Worm (Caenorhabditis elegans) whole organism, mixed stage, embryonic: ENCODE measurements around the gene fog-2.

Source experiments
- M03D4.4 ChIP-seq: sonication (generic microtip); optimal IDR thresholded peaks from 2 replicates; lab custom pipeline; 2017; ENCODE audit warnings: mild to moderate bottlenecking, missing genetic modification characterization, missing compliant biosample characterization
- ceh-39 ChIP-seq: fragments of 150-350 bp; optimal IDR thresholded peaks from 2 replicates; lab custom pipeline; 2014; ENCODE audit warnings: missing biosample characterization, missing genetic modification characterization
- ceh-43 ChIP-seq: fragments of 200-800 bp; sonication (Bioruptor generic); optimal IDR thresholded peaks from 2 replicates; lab custom pipeline; 2018; ENCODE audit warnings: mild to moderate bottlenecking, missing genetic modification characterization, moderate library complexity, missing compliant biosample characterization
- ceh-83 ChIP-seq: fragments of 200-800 bp; sonication (Bioruptor generic); optimal IDR thresholded peaks from 2 replicates; lab custom pipeline; 2018; ENCODE audit warnings: mild to moderate bottlenecking, missing genetic modification characterization, missing compliant biosample characterization
- ces-1 ChIP-seq: fragments of 150-350 bp; optimal IDR thresholded peaks from 2 replicates; lab custom pipeline; 2014; ENCODE audit warnings: missing biosample characterization, missing genetic modification reagents, missing genetic modification characterization
- cnd-1 ChIP-seq: fragments of 200-800 bp; sonication (Bioruptor generic); optimal IDR thresholded peaks from 2 replicates; lab custom pipeline; 2018; ENCODE audit warnings: mild to moderate bottlenecking, missing genetic modification characterization, missing compliant biosample characterization
- elt-1 ChIP-seq: sonication (generic microtip); optimal IDR thresholded peaks from 2 replicates; lab custom pipeline; 2017; ENCODE audit warnings: missing genetic modification characterization, mild to moderate bottlenecking, missing compliant biosample characterization, antibody characterized with exemption, moderate library complexity, borderline replicate concordance; ENCODE audit not compliant: insufficient read depth
- elt-3 ChIP-seq: fragments of 150-350 bp; optimal IDR thresholded peaks from 2 replicates; lab custom pipeline; 2014; ENCODE audit warnings: missing biosample characterization, missing genetic modification characterization
- flh-1 ChIP-seq: fragments of 200-800 bp; sonication (Bioruptor generic); optimal IDR thresholded peaks from 2 replicates; lab custom pipeline; 2018; ENCODE audit warnings: mild to moderate bottlenecking, missing genetic modification characterization, moderate library complexity, missing compliant biosample characterization
- ham-2 ChIP-seq: fragments of 200-800 bp; sonication (Bioruptor generic); optimal IDR thresholded peaks from 2 replicates; lab custom pipeline; 2018; ENCODE audit warnings: mild to moderate bottlenecking, missing genetic modification characterization, missing compliant biosample characterization
- hlh-1 ChIP-seq: fragments of 150-350 bp; optimal IDR thresholded peaks from 2 replicates; lab custom pipeline; 2014; ENCODE audit warnings: missing biosample characterization, missing genetic modification reagents, missing genetic modification characterization
- lin-13 ChIP-seq: fragments of 150-350 bp; optimal IDR thresholded peaks from 2 replicates; lab custom pipeline; 2014; ENCODE audit warnings: missing biosample characterization, missing genetic modification characterization
- lin-32 ChIP-seq: fragments of 200-800 bp; sonication (Bioruptor generic); optimal IDR thresholded peaks from 2 replicates; lab custom pipeline; 2018; ENCODE audit warnings: mild to moderate bottlenecking, missing genetic modification characterization, missing compliant biosample characterization
- lsy-2 ChIP-seq: fragments of 150-350 bp; optimal IDR thresholded peaks from 2 replicates; lab custom pipeline; 2014; ENCODE audit warnings: missing biosample characterization, missing genetic modification characterization
- mab-5 ChIP-seq: fragments of 150-350 bp; optimal IDR thresholded peaks from 2 replicates; lab custom pipeline; 2014; ENCODE audit warnings: missing biosample characterization, missing genetic modification characterization
- mep-1 ChIP-seq: fragments of 150-350 bp; optimal IDR thresholded peaks from 2 replicates; lab custom pipeline; 2017; ENCODE audit warnings: missing biosample characterization, missing genetic modification reagents, missing genetic modification characterization, inconsistent platforms
- mls-2 ChIP-seq: sonication (generic microtip); optimal IDR thresholded peaks from 2 replicates; lab custom pipeline; 2016; ENCODE audit warnings: mild to moderate bottlenecking, missing genetic modification characterization, moderate library complexity, missing compliant biosample characterization
- nhr-2 ChIP-seq: fragments of 150-350 bp; optimal IDR thresholded peaks from 2 replicates; lab custom pipeline; 2014; ENCODE audit warnings: missing biosample characterization, missing genetic modification characterization
- nhr-237 ChIP-seq: fragments of 150-350 bp; optimal IDR thresholded peaks from 2 replicates; lab custom pipeline; 2014; ENCODE audit warnings: missing biosample characterization, missing genetic modification characterization
- nhr-28 ChIP-seq: fragments of 150-350 bp; optimal IDR thresholded peaks from 2 replicates; lab custom pipeline; 2014; ENCODE audit warnings: missing biosample characterization, missing genetic modification characterization
- nhr-76 ChIP-seq: sonication (generic microtip); optimal IDR thresholded peaks from 2 replicates; lab custom pipeline; 2017; ENCODE audit warnings: missing biosample characterization, missing genetic modification characterization
- pha-4 ChIP-seq: fragments of 150-350 bp; optimal IDR thresholded peaks from 2 replicates; lab custom pipeline; 2018; ENCODE audit warnings: missing biosample characterization, missing genetic modification reagents, missing genetic modification characterization
- sem-2 ChIP-seq: fragments of 200-800 bp; sonication (Bioruptor generic); optimal IDR thresholded peaks from 2 replicates; lab custom pipeline; 2018; ENCODE audit warnings: mild to moderate bottlenecking, missing genetic modification characterization, missing compliant biosample characterization
- snpc-4 ChIP-seq: fragments of 150-350 bp; optimal IDR thresholded peaks from 2 replicates; lab custom pipeline; 2014; ENCODE audit warnings: missing biosample characterization, missing genetic modification characterization
- unc-120 ChIP-seq: sonication (generic microtip); optimal IDR thresholded peaks from 2 replicates; lab custom pipeline; 2017; ENCODE audit warnings: missing genetic modification characterization, missing compliant biosample characterization; ENCODE audit not compliant: poor library complexity, severe bottlenecking
- unc-62 ChIP-seq: fragments of 150-350 bp; optimal IDR thresholded peaks from 2 replicates; lab custom pipeline; 2014; ENCODE audit warnings: missing biosample characterization, missing genetic modification reagents, missing genetic modification characterization
- ztf-11 ChIP-seq: fragments of 150-350 bp; optimal IDR thresholded peaks from 2 replicates; lab custom pipeline; 2014; ENCODE audit warnings: missing biosample characterization, missing genetic modification characterization

fog-2 gene

ce11 chrV:20213097-20213496 lies 14.0 kb downstream of the fog-2 start:
- TF ChIP-seq elt-3 (tag; lab: Kevin White, UChicago): no peak
- TF ChIP-seq lin-13 (tag; lab: Kevin White, UChicago): no peak

DNA sequence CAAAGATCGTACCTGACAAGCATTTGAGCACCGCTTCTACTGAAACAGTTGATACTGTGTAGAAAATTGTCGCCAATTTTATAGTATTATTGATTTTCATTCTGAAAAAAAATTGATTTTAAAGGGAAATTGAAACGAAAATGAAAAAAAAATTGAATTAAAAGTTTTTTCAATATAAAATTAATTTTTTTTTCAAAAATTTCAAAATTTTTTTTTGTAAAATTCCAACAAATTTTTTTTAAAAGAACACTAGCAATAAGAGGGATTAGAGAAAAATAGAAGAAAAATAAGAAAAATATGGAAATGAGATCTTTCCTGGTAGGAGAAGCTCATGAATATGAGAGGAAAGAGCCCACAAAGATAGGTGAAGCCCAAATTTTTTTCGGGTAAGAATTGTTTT lies 16.1 kb downstream of the fog-2 start, which contains the start of gene Y113G7B.11:
Y113G7B.11 (minus strand) TSS at position 101 of the 400 bp plus-strand sequence.
- TF ChIP-seq elt-3 (tag; lab: Kevin White, UChicago) (no peak), ceh-39 (no peak), lin-32 (GFP tag; lab: Kevin White, UChicago) (no peak), unc-62 (GFP tag; lab: Kevin White, UChicago) (no peak), hlh-1 (tag; lab: Kevin White, UChicago) (no peak), elt-1 (tag; lab: Kevin White, UChicago) (no peak), ham-2 (GFP tag; lab: Kevin White, UChicago) (no peak)

DNA sequence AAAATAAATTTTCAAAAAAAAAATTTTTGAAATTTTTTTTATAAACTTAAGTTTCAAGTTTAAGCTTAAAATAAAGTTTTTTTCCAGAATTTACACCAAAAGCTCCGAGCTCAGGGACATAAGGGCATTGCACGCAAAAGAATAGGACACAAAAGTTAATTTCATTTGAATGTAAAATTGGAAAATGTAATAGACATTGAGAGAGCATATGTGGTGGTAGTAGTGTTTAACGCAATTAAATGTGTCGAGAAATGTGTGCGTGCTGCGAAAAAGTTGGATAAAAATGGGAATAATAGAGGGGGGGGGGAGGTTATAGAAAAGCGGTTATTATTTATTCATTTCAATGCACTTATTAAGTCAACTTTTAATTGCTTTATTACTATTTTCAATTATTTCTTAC lies 21.6 kb downstream of the fog-2 start:
- TF ChIP-seq ces-1 (peak; percentile 98), elt-3 (tag; lab: Kevin White, UChicago) (no peak), ceh-43 (GFP tag; lab: Kevin White, UChicago) (peak; percentile 33)

ce11 chrV:20223725-20224124 lies 24.7 kb downstream of the fog-2 start:
- no peak for TF ChIP-seq snpc-4 (tag; lab: Kevin White, UChicago)
- TF ChIP-seq cnd-1 (tag; lab: Kevin White, UChicago): no peak
- TF ChIP-seq ceh-39: no peak
- TF ChIP-seq ces-1: no peak
- no peak for TF ChIP-seq ham-2 (GFP tag; lab: Kevin White, UChicago)
- TF ChIP-seq unc-120 (tag; lab: Kevin White, UChicago): no peak
- no peak for TF ChIP-seq mls-2 (tag; lab: Kevin White, UChicago)
- TF ChIP-seq M03D4.4 (tag; lab: Kevin White, UChicago): no peak
- no peak for TF ChIP-seq elt-1 (tag; lab: Kevin White, UChicago)
- no peak for TF ChIP-seq ztf-11 (tag; lab: Kevin White, UChicago)
- no peak for TF ChIP-seq lin-13 (tag; lab: Kevin White, UChicago)
- no peak for TF ChIP-seq pha-4 (tag; lab: Kevin White, UChicago)
- no peak for TF ChIP-seq nhr-237 (tag; lab: Kevin White, UChicago)
- no peak for TF ChIP-seq sem-2
- no peak for TF ChIP-seq mab-5 (tag; lab: Kevin White, UChicago)
- no peak for TF ChIP-seq nhr-76 (tag; lab: Kevin White, UChicago)
- TF ChIP-seq flh-1 (GFP tag; lab: Kevin White, UChicago): no peak

DNA sequence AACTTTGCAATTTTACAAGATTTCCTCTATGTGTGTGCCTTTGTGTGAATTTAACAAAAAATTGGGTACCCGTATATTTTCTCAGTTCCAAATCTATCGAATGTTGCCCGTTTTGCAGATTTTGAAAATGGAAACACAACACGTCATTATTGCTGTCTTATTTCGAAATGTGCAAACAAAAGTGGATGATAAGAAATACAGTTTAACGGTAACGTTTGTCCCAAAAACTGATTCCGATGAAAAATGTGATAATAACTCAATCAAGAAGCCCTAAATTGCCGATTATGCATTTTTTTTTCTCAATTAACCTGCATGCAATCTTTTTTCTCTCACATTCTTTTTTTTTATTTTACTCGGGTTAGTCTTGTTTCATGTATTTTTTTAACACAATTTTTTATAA lies 26.3 kb downstream of the fog-2 start:
- TF ChIP-seq elt-3 (tag; lab: Kevin White, UChicago): no peak
- TF ChIP-seq nhr-76 (tag; lab: Kevin White, UChicago): no peak
- TF ChIP-seq mep-1 (tag; lab: Kevin White, UChicago): no peak
- TF ChIP-seq lin-32 (GFP tag; lab: Kevin White, UChicago): no peak
- no peak for TF ChIP-seq ztf-11 (tag; lab: Kevin White, UChicago)
- no peak for TF ChIP-seq cnd-1 (tag; lab: Kevin White, UChicago)
- TF ChIP-seq unc-120 (tag; lab: Kevin White, UChicago): no peak
- no peak for TF ChIP-seq sem-2
- TF ChIP-seq flh-1 (GFP tag; lab: Kevin White, UChicago): no peak
- TF ChIP-seq hlh-1 (tag; lab: Kevin White, UChicago): no peak

DNA sequence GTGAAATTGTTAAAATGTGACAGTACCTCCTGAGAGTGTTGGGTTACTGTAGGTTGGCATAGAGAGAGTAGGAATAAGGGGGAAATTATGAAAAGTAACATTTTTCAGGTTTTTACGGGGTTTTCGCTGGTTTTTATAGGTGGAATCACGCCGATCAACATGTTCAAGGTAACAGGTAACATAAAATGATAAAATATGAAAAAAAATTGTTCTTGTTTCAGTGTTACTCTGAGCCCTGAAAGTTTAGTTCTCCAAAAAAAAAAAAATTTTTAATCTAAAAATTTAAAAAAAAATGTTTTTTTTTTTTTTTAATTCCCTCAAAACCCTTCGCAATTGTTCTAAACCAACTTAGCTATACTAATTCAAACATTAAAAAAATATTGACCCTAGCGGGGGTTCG lies 34.7 kb downstream of the fog-2 start, which contains the start of gene Y113G7B.15:
Y113G7B.15 (minus strand) TSS at position 101 of the 400 bp plus-strand sequence.
- TF ChIP-seq lin-13 (tag; lab: Kevin White, UChicago): no peak
- no peak for TF ChIP-seq nhr-28
- TF ChIP-seq lin-32 (GFP tag; lab: Kevin White, UChicago): no peak
- no peak for TF ChIP-seq hlh-1 (tag; lab: Kevin White, UChicago)
- no peak for TF ChIP-seq nhr-237 (tag; lab: Kevin White, UChicago)
- no peak for TF ChIP-seq nhr-2 (tag; lab: Kevin White, UChicago)
- no peak for TF ChIP-seq ceh-43 (GFP tag; lab: Kevin White, UChicago)
- no peak for TF ChIP-seq snpc-4 (tag; lab: Kevin White, UChicago)
- TF ChIP-seq ceh-83: no peak
- no peak for TF ChIP-seq pha-4 (tag; lab: Kevin White, UChicago)
- TF ChIP-seq lsy-2: no peak
